Fruit fly (Drosophila melanogaster): Measurements from ENCODE around the gene CG12316.

CG12316 gene

DNA sequence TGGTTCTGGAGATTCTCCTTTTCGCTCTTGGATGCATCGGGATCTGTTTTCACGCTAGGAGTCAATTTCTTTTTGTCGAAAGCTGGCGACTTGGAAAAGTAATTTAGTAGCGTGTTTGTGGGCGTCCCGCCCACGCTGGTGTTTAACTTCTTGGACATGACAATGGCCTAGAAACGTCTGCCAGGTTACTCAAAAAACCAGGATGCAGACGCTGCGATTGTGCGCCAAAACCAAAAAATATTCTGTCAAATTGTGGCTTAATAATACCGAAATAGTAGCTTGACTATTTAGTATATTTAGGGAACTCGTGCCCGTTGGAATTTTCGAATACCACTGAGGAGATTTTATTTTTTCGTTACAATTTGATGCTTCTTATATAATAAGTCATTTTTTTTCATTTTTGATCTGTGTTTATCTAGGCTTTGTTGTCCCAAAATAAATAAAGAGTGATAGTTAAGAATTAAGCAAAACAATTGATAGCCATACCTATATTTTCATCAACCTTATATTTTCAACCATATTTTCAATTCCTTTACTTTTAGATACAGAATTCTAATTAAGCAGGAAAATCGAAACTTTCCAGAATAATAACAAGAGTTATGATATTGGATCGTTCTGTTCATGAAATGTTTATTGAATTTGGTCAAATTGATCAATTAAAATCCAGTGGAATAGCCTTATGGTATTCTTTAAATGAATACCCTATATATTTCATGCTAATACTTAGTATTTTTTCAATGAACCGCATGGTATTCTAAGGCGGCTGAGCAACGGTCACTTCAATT lies 21.8 kb upstream of the CG12316 start, which contains the start of the genes Msh6 and Prp31 (continued):
- TF ChIP-seq CG12769 (tag; optimal IDR thresholded peaks at IDR 0.05), result no peak
- TF ChIP-seq CG17829 (tag; optimal IDR thresholded peaks at IDR 0.05), result peak; percentile 63
- TF ChIP-seq CG8944 (GFP tag; optimal IDR thresholded peaks at IDR 0.05), result peak; percentile 68
- TF ChIP-seq p53 (GFP tag; optimal IDR thresholded peaks at IDR 0.05), result no peak
- TF ChIP-seq tx (GFP tag; optimal IDR thresholded peaks at IDR 0.05), result peak; percentile 66
- TF ChIP-seq Poxn (GFP tag; IDR thresholded peaks at IDR 0.05), result no peak
- TF ChIP-seq HLH4C (GFP tag; IDR thresholded peaks at IDR 0.05; ENCODE audit: partially characterized antibody), result no peak
- TF ChIP-seq dan (GFP tag; IDR thresholded peaks at IDR 0.05), result no peak
- 0 out of 3 replicates have a peak, but pooled peaks have one; percentile 35 for TF ChIP-seq CG2889 (GFP tag; IDR thresholded peaks at IDR 0.05)
- no peak for TF ChIP-seq cwo (GFP tag; optimal IDR thresholded peaks at IDR 0.05)
- TF ChIP-seq Nf-YA (GFP tag; IDR thresholded peaks at IDR 0.05), result no peak
- TF ChIP-seq dmrt11E (tag; optimal IDR thresholded peaks at IDR 0.05), result peak; percentile 79
- no peak for TF ChIP-seq dati (GFP tag; IDR thresholded peaks at IDR 0.05)
- TF ChIP-seq sob (GFP tag; IDR thresholded peaks at IDR 0.05), result peak; percentile 53; the same call in 1 of the 2 replicates
- TF ChIP-seq D (optimal IDR thresholded peaks at IDR 0.05), result no peak
- peak; percentile 9 for TF ChIP-seq D (GFP tag; optimal IDR thresholded peaks at IDR 0.05)
- peak; percentile 57 for TF ChIP-seq CG13624 (GFP tag; optimal IDR thresholded peaks at IDR 0.05)
- TF ChIP-seq pros (GFP tag; optimal IDR thresholded peaks at IDR 0.05), result no peak
- TF ChIP-seq pnt (GFP tag; optimal IDR thresholded peaks at IDR 0.05), result peak; percentile 39
- TF ChIP-seq Elba2 (GFP tag; optimal IDR thresholded peaks at IDR 0.05), result peak; percentile 32
- TF ChIP-seq CG17568 (GFP tag; optimal IDR thresholded peaks at IDR 0.05), result no peak
- TF ChIP-seq pho (GFP tag; optimal IDR thresholded peaks at IDR 0.05), result peak; percentile 80
- TF ChIP-seq Rfx (GFP tag; IDR thresholded peaks at IDR 0.05), result peak; percentile 68
- TF ChIP-seq CG1024 (GFP tag; IDR thresholded peaks at IDR 0.05), result peak; percentile 50; the same call in 1 of the 2 replicates
- TF ChIP-seq aop (GFP tag; IDR thresholded peaks at IDR 0.05), result no peak
- no peak for TF ChIP-seq caup (GFP tag; optimal IDR thresholded peaks at IDR 0.05; ENCODE audit: severe bottlenecking)
- peak; percentile 43 for TF ChIP-seq chn (GFP tag; optimal IDR thresholded peaks at IDR 0.05)
- no peak for TF ChIP-seq CrebB (tag; optimal IDR thresholded peaks at IDR 0.05)
- TF ChIP-seq CG13894 (tag; optimal IDR thresholded peaks at IDR 0.05), result no peak
- peak; percentile 57 for TF ChIP-seq CG3281 (GFP tag; optimal IDR thresholded peaks at IDR 0.05)
- peak; percentile 53; the same call in 1 of the 3 replicates for TF ChIP-seq zfh1 (GFP tag; IDR thresholded peaks at IDR 0.05)
- no peak for TF ChIP-seq CG31365 (tag; optimal IDR thresholded peaks at IDR 0.05)
- peak; percentile 70 for TF ChIP-seq CG4820 (GFP tag; optimal IDR thresholded peaks at IDR 0.05)
- TF ChIP-seq CG16813 (GFP tag; IDR thresholded peaks at IDR 0.05; ENCODE audit: partially characterized antibody), result no peak; the same call in 2 of the 3 replicates
- TF ChIP-seq al (GFP tag; IDR thresholded peaks at IDR 0.05), result peak; percentile 30
- peak; percentile 66 for TF ChIP-seq sisA (GFP tag; IDR thresholded peaks at IDR 0.05)
- TF ChIP-seq Max (GFP tag; optimal IDR thresholded peaks at IDR 0.05), result peak; percentile 43
- peak; percentile 37 for TF ChIP-seq CG3995 (GFP tag; optimal IDR thresholded peaks at IDR 0.05)
- peak; percentile 59 for TF ChIP-seq cato (GFP tag; optimal IDR thresholded peaks at IDR 0.05; ENCODE audit: borderline replicate concordance)
- TF ChIP-seq Xrp1 (GFP tag; IDR thresholded peaks at IDR 0.05), result peak; percentile 40; the same call in 1 of the 2 replicates
- peak; percentile 31 for TF ChIP-seq CG1792 (GFP tag; optimal IDR thresholded peaks at IDR 0.05)
- TF ChIP-seq CG33557 (GFP tag; optimal IDR thresholded peaks at IDR 0.05), result peak; percentile 65
- peak; percentile 65 for TF ChIP-seq Usf (GFP tag; optimal IDR thresholded peaks at IDR 0.05)
- no peak for TF ChIP-seq z (GFP tag; IDR thresholded peaks at IDR 0.05)
- no peak for TF ChIP-seq Hr78 (GFP tag; optimal IDR thresholded peaks at IDR 0.05)
- TF ChIP-seq zen2 (GFP tag; IDR thresholded peaks at IDR 0.05; ENCODE audit: partially characterized antibody), result no peak
- TF ChIP-seq sd (tag; optimal IDR thresholded peaks at IDR 0.05), result no peak
- TF ChIP-seq BtbVII (GFP tag; optimal IDR thresholded peaks at IDR 0.05), result no peak
- TF ChIP-seq fru (optimal IDR thresholded peaks at IDR 0.05), result no peak
- no peak for TF ChIP-seq org-1 (GFP tag; optimal IDR thresholded peaks at IDR 0.05)
